Worm (Caenorhabditis elegans) whole organism, L4 larva: ENCODE measurements around the gene clec-262.

ENCODE experiments used
- F37D6.2 ChIP-seq: sonication (generic microtip); optimal IDR thresholded peaks from 2 replicates; lab custom pipeline; 2016; ENCODE audit warnings: mild to moderate bottlenecking, missing genetic modification characterization, missing compliant biosample characterization
- ceh-82 ChIP-seq: sonication (generic microtip); optimal IDR thresholded peaks from 2 replicates; lab custom pipeline; 2017; ENCODE audit warnings: missing biosample characterization, missing genetic modification characterization
- lsy-2 ChIP-seq, 2 experiments: fragments of 150-350 bp in 1 of 2; sonication (generic microtip) in 1 of 2; optimal IDR thresholded peaks; 2 replicates each; lab custom pipeline; 2014 to 2017; ENCODE audit warnings: missing biosample characterization in 2 of 2, missing genetic modification characterization in 2 of 2
- mes-2 ChIP-seq: sonication (generic microtip); optimal IDR thresholded peaks from 2 replicates; lab custom pipeline; 2016; ENCODE audit warnings: missing genotype, mild to moderate bottlenecking, missing genetic modification characterization, missing compliant biosample characterization; ENCODE audit not compliant: poor library complexity, severe bottlenecking
- nhr-11 ChIP-seq: fragments of 150-350 bp; optimal IDR thresholded peaks from 2 replicates; lab custom pipeline; 2014; ENCODE audit warnings: missing biosample characterization, missing genetic modification characterization
- nhr-237 ChIP-seq: sonication (generic microtip); optimal IDR thresholded peaks from 2 replicates; lab custom pipeline; 2017; ENCODE audit warnings: missing biosample characterization, missing genetic modification characterization
- nhr-28 ChIP-seq: fragments of 150-350 bp; optimal IDR thresholded peaks from 2 replicates; lab custom pipeline; 2014; ENCODE audit warnings: missing biosample characterization, missing genetic modification characterization
- pha-4 ChIP-seq, 2 experiments: fragments of 150-350 bp in 1 of 2; fragments of 200-800 bp in 1 of 2; sonication (Bioruptor generic) in 1 of 2; IDR thresholded peaks in 1 of 2; optimal IDR thresholded peaks in 1 of 2; 2 replicates each; pipeline versions ENCODE4 v1.3.6 to Lab custom; 2014 to 2022; ENCODE audit warnings: missing genetic modification characterization in 2 of 2, missing genetic modification reagents in 2 of 2, missing biosample characterization in 1 of 2, missing compliant biosample characterization in 1 of 2
- unc-39 ChIP-seq: sonication (generic microtip); optimal IDR thresholded peaks from 2 replicates; lab custom pipeline; 2017; ENCODE audit warnings: missing biosample characterization, missing genetic modification characterization
- unc-62 ChIP-seq, 3 experiments: fragments of 150-350 bp in 1 of 3; sonication (generic microtip); optimal IDR thresholded peaks in 2 of 3; peaks in 1 of 3; 1 replicate in 1 of 3; 2 replicates in 2 of 3; lab custom pipeline; 2014 to 2017; ENCODE audit warnings: missing biosample characterization in 3 of 3, missing genetic modification characterization in 3 of 3, missing genetic modification reagents in 3 of 3, missing genotype in 1 of 3

DNA sequence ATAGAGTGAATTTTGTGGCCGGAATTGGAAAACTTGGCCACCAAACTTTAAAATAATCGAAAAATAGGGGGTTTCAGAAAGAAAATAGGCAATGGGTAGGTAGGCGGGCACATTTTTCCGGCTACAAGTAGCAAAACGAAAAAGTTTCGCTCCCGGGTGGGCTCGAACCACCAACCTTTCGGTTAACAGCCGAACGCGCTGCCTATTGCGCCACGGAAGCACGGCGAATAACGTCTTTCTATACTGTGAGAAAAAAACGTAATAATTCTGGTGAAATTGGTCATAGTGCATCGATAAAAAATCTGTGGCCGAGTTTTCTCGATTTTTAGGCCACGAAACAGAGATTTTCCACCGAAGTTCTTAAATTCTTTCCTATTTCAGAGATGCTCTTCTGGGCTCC, 38.8 kb downstream of the clec-262 start:
- TF ChIP-seq nhr-237 (tag; lab: Kevin White, UChicago) = no peak
- TF ChIP-seq unc-39 = no peak
- no peak; the same call in 1 of the 2 replicates for TF ChIP-seq pha-4 (GFP tag; IDR thresholded peaks at IDR 0.05; lab: Robert Waterston, UW)
- no peak for TF ChIP-seq pha-4 (tag; optimal IDR thresholded peaks at IDR 0.05; lab: Kevin White, UChicago)
- no peak for TF ChIP-seq mes-2
- TF ChIP-seq F37D6.2 (tag; lab: Kevin White, UChicago) = no peak
- no peak for TF ChIP-seq lsy-2 (tag; optimal IDR thresholded peaks at IDR 0.05; lab: Kevin White, UChicago)
- TF ChIP-seq nhr-28 (tag; lab: Kevin White, UChicago) = no peak
- TF ChIP-seq unc-62 (GFP tag; optimal IDR thresholded peaks at IDR 0.05 in 1 of 2; lab: Kevin White, UChicago) = no peak
- no peak for TF ChIP-seq unc-62 (tag; optimal IDR thresholded peaks at IDR 0.05; lab: Kevin White, UChicago)
- TF ChIP-seq nhr-11 = no peak
- TF ChIP-seq ceh-82 (tag; lab: Kevin White, UChicago) = no peak
